Worm (Caenorhabditis elegans) whole organism, L2 larva: ENCODE data around the gene nspc-14.

Experiments used
- R02D3.7 ChIP-seq: fragments of 150-350 bp; optimal IDR thresholded peaks from 2 replicates; lab custom pipeline; 2014; ENCODE audit warnings: missing biosample characterization, missing genetic modification characterization
- nhr-237 ChIP-seq: fragments of 150-350 bp; optimal IDR thresholded peaks from 2 replicates; lab custom pipeline; 2014; ENCODE audit warnings: missing biosample characterization, missing genetic modification characterization
- nhr-77 ChIP-seq: fragments of 150-350 bp; optimal IDR thresholded peaks from 2 replicates; lab custom pipeline; 2014; ENCODE audit warnings: missing biosample characterization, missing genetic modification characterization
- skn-1 ChIP-seq: sonication (generic microtip); optimal IDR thresholded peaks from 2 replicates; lab custom pipeline; 2017; ENCODE audit warnings: missing biosample characterization, missing genetic modification characterization
- unc-39 ChIP-seq: fragments of 150-350 bp; optimal IDR thresholded peaks from 2 replicates; lab custom pipeline; 2014; ENCODE audit warnings: missing biosample characterization, missing genetic modification characterization
- unc-62 ChIP-seq: fragments of 150-350 bp; optimal IDR thresholded peaks from 2 replicates; lab custom pipeline; 2014; ENCODE audit warnings: missing biosample characterization, missing genetic modification reagents, missing genetic modification characterization

- TF ChIP-seq unc-39 (tag; lab: Kevin White, UChicago) (no peak), unc-62 (GFP tag; lab: Kevin White, UChicago) (no peak), nhr-237 (tag; lab: Kevin White, UChicago) (no peak), skn-1 (tag; lab: Kevin White, UChicago) (no peak), R02D3.7 (no peak), nhr-77 (no peak)
Observed at ce11 chrX:12314395-12314794, 44.5 kb downstream of the nspc-14 start.
